Fruit fly (Drosophila melanogaster): ENCODE data around the gene CG33783.

Gene CG33783

DNA sequence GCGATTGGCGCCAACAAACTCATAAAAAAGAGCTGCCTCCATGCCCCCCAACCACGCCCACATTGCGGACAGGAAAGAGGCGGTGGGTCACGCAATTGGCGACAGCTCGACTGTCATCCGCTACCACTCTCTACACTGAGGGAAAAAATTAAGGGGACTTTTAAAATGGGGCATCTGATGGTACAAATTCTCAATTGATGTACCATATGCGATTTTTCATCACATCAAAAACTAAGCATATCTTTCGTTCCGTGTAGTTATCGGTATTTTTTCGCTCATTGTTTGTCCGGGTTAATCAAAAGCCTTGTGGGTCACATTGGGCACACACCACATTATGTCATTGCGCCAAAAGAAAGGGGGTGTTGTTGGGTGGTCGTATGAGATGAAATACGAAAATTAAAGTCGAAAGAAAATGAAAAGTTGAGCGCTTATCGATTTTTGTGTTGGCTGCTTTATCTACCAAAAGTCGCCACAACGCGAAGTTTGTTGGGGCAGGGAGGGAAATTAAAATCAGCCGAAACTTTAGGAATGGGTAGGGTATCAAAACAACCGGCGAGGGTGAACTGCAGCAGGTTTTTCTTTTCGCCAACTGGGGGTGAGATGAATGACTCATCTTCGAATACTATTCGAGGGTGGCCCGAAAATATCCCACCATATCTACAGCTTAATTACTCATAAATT is 42.4 kb upstream of the CG33783 start (continued):
- TF ChIP-seq CG17829 (tag; optimal IDR thresholded peaks at IDR 0.05) (no peak), dpn (GFP tag; optimal IDR thresholded peaks at IDR 0.05) (peak; percentile 32 to 41), CG31388 (GFP tag; optimal IDR thresholded peaks at IDR 0.05) (no peak), CG11695 (GFP tag; IDR thresholded peaks at IDR 0.05) (peak; percentile 41; the same call in 1 of the 3 replicates), jigr1 (GFP tag; IDR thresholded peaks at IDR 0.05) (no peak), CG2120 (GFP tag; optimal IDR thresholded peaks at IDR 0.05) (peak; percentile 80), CG6254 (GFP tag; optimal IDR thresholded peaks at IDR 0.05) (no peak), CG6272 (GFP tag; IDR thresholded peaks at IDR 0.05) (0 out of 2 replicates have a peak, but pooled peaks have one; percentile 9), CG12391 (tag; optimal IDR thresholded peaks at IDR 0.05) (no peak), H2.0 (GFP tag; IDR thresholded peaks at IDR 0.05) (peak; percentile 19; the same call in 1 of the 2 replicates), CG10462 (GFP tag; optimal IDR thresholded peaks at IDR 0.05) (no peak), CG13287 (GFP tag; IDR thresholded peaks at IDR 0.05; ENCODE audit: partially characterized antibody) (no peak), CG16863 (GFP tag; optimal IDR thresholded peaks at IDR 0.05) (peak; percentile 4), grau (tag; optimal IDR thresholded peaks at IDR 0.05) (no peak), Neu2 (GFP tag; optimal IDR thresholded peaks at IDR 0.05; ENCODE audit: borderline replicate concordance) (no peak), Myb (GFP tag; optimal IDR thresholded peaks at IDR 0.05) (peak; percentile 23), ftz-f1 (GFP tag; optimal IDR thresholded peaks at IDR 0.05) (no peak), zfh2 (GFP tag; optimal IDR thresholded peaks at IDR 0.05) (peak; percentile 31), CG12659 (GFP tag; optimal IDR thresholded peaks at IDR 0.05) (peak; percentile 34), Ptx1 (GFP tag; IDR thresholded peaks at IDR 0.05) (peak; percentile 49), gce (GFP tag; IDR thresholded peaks at IDR 0.05) (0 out of 3 replicates have a peak, but pooled peaks have one; percentile 4), Atf3 (GFP tag; optimal IDR thresholded peaks at IDR 0.05) (peak; percentile 12), mld (GFP tag; IDR thresholded peaks at IDR 0.05; ENCODE audit: partially characterized antibody) (no peak), Hmr (GFP tag; optimal IDR thresholded peaks at IDR 0.05) (peak; percentile 76), CG14860 (GFP tag; IDR thresholded peaks at IDR 0.05; ENCODE audit: partially characterized antibody) (no peak), Ets65A (GFP tag) (peak; percentile 75), lilli (GFP tag; optimal IDR thresholded peaks at IDR 0.05) (peak; percentile 56), grn (GFP tag; optimal IDR thresholded peaks at IDR 0.05) (no peak), CG18599 (GFP tag; optimal IDR thresholded peaks at IDR 0.05) (peak; percentile 87), Optix (GFP tag; IDR thresholded peaks at IDR 0.05) (peak; percentile 41; the same call in 1 of the 3 replicates), Max (GFP tag; optimal IDR thresholded peaks at IDR 0.05) (no peak), CG2712 (tag; optimal IDR thresholded peaks at IDR 0.05) (no peak), CG8281 (tag; optimal IDR thresholded peaks at IDR 0.05) (no peak), CG11723 (GFP tag; optimal IDR thresholded peaks at IDR 0.05) (no peak), CG6765 (GFP tag; optimal IDR thresholded peaks at IDR 0.05) (peak; percentile 55), ind (GFP tag; optimal IDR thresholded peaks at IDR 0.05) (peak; percentile 46), NK7.1 (GFP tag; optimal IDR thresholded peaks at IDR 0.05) (no peak), bab2 (GFP tag; optimal IDR thresholded peaks at IDR 0.05) (peak; percentile 55), CG3407 (GFP tag; optimal IDR thresholded peaks at IDR 0.05) (no peak), oc (tag; optimal IDR thresholded peaks at IDR 0.05) (no peak), CG14710 (tag; optimal IDR thresholded peaks at IDR 0.05) (no peak), mam (GFP tag; optimal IDR thresholded peaks at IDR 0.05) (peak; percentile 58), Side (GFP tag; optimal IDR thresholded peaks at IDR 0.05) (peak; percentile 54), dm (GFP tag; optimal IDR thresholded peaks at IDR 0.05) (no peak), hb (GFP tag; IDR thresholded peaks at IDR 0.05; ENCODE audit: partially characterized antibody) (no peak), CG16815 (GFP tag; optimal IDR thresholded peaks at IDR 0.05) (no peak), tna (GFP tag; IDR thresholded peaks at IDR 0.05; ENCODE audit: partially characterized antibody) (no peak), Abd-B (GFP tag; optimal IDR thresholded peaks at IDR 0.05) (no peak), jumu (GFP tag; optimal IDR thresholded peaks at IDR 0.05) (peak; percentile 24)
